Fruit fly (Drosophila melanogaster) Kc167 (cell line): ENCODE data around the gene Datp.

ENCODE experiments used
- Myc ChIP-seq: fragments of >200 bp; optimal IDR thresholded peaks from 2 replicates; lab custom pipeline; 2017; ENCODE audit warnings: missing external identifiers
- Sin3A ChIP-seq: fragments of >200 bp; optimal IDR thresholded peaks from 2 replicates; lab custom pipeline; 2018; ENCODE audit warnings: missing external identifiers
- h ChIP-seq: fragments of >200 bp; optimal IDR thresholded peaks from 3 replicates; lab custom pipeline; 2018; ENCODE audit warnings: missing external identifiers
- psq ChIP-seq: fragments of >200 bp; optimal IDR thresholded peaks from 2 replicates; lab custom pipeline; 2017; ENCODE audit warnings: missing external identifiers
- ttk ChIP-seq: sonication (Bioruptor generic); optimal IDR thresholded peaks from 2 replicates; lab custom pipeline; 2017; ENCODE audit warnings: missing external identifiers

DNA sequence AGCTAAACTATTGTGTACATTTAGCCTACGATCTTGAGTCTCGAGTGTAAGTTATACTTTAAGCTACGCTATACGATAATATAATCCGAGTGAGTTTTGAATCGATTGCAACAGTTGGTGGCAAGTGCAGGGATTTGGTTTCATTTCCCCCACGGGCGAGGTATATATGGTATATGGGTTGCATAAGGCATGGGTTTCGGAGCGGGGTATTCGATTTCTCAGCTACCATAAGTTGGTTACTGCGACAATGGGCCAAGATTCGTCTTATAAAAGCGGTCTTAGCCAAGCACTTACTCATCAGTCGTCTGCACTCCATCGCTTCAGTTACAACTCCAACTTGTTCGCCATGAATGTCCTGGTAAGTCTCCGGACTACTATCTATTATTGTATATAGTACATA lies 8.3 kb downstream of the Datp start, which contains the start of gene CG42367:
- TF ChIP-seq Myc (lab: Kevin White, UChicago) = no peak
- no peak for TF ChIP-seq Sin3A (lab: Kevin White, UChicago)
- no peak for TF ChIP-seq h (lab: Kevin White, UChicago)
- TF ChIP-seq ttk = no peak
- no peak for TF ChIP-seq psq (lab: Kevin White, UChicago)
